Fruit fly (Drosophila melanogaster) whole organism, prepupa: ENCODE data around the gene CG13108.

Source experiments
- Blimp-1 ChIP-seq: fragments of 200-800 bp; sonication (Bioruptor generic); optimal IDR thresholded peaks from 3 replicates; lab custom pipeline; 2017; ENCODE audit warnings: missing biosample characterization, missing genetic modification characterization, mild to moderate bottlenecking, moderate library complexity, missing genetic modification reagents
- CG10631 ChIP-seq: fragments of 200-800 bp; sonication (Bioruptor generic); optimal IDR thresholded peaks from 2 replicates; lab custom pipeline; 2016; ENCODE audit warnings: missing biosample characterization, missing genetic modification characterization
- CG10669 ChIP-seq: fragments of 200-800 bp; sonication (Bioruptor generic); optimal IDR thresholded peaks from 3 replicates; lab custom pipeline; 2018; ENCODE audit warnings: missing biosample characterization, mild to moderate bottlenecking, missing genetic modification characterization, moderate library complexity
- CG11294 ChIP-seq: fragments of 200-800 bp; sonication (Bioruptor generic); IDR thresholded peaks from 2 replicates; pipeline ENCODE4 v1.3.6; 2022; ENCODE audit warnings: missing biosample characterization, missing genetic modification characterization
- CG11762 ChIP-seq: fragments of 200-800 bp; sonication (Bioruptor generic); optimal IDR thresholded peaks from 3 replicates; lab custom pipeline; 2016; ENCODE audit warnings: missing biosample characterization, missing genetic modification characterization; ENCODE audit not compliant: insufficient read depth
- CG15336 ChIP-seq: fragments of 200-800 bp; sonication (Bioruptor generic); IDR thresholded peaks from 2 replicates; pipeline ENCODE4 v1.3.6; 2022; ENCODE audit warnings: missing biosample characterization, missing genetic modification characterization
- CG1621 ChIP-seq: fragments of 200-800 bp; sonication (Bioruptor generic); optimal IDR thresholded peaks from 3 replicates; lab custom pipeline; 2018; ENCODE audit warnings: missing biosample characterization, mild to moderate bottlenecking, missing genetic modification characterization
- CG3032 ChIP-seq: fragments of 200-800 bp; optimal IDR thresholded peaks from 2 replicates; lab custom pipeline; 2019; ENCODE audit warnings: missing biosample characterization, mild to moderate bottlenecking, missing genetic modification characterization, moderate library complexity
- CG31627 ChIP-seq: fragments of 200-800 bp; sonication (Bioruptor generic); optimal IDR thresholded peaks from 3 replicates; lab custom pipeline; 2016; ENCODE audit warnings: missing biosample characterization, missing genetic modification characterization
- CG32006 ChIP-seq: fragments of 200-800 bp; sonication (Bioruptor generic); optimal IDR thresholded peaks from 3 replicates; lab custom pipeline; 2017; ENCODE audit warnings: missing biosample characterization, mild to moderate bottlenecking, missing genetic modification characterization
- CG34406 ChIP-seq: fragments of 200-800 bp; sonication (Bioruptor generic); optimal IDR thresholded peaks from 3 replicates; lab custom pipeline; 2016; ENCODE audit warnings: missing biosample characterization, missing genetic modification characterization
- CG4318 ChIP-seq: fragments of 200-800 bp; sonication (Bioruptor generic); optimal IDR thresholded peaks from 3 replicates; lab custom pipeline; 2017; ENCODE audit warnings: missing biosample characterization, mild to moderate bottlenecking, missing genetic modification characterization
- CG6163 ChIP-seq: fragments of 200-800 bp; sonication (Bioruptor generic); IDR thresholded peaks from 3 replicates; pipeline ENCODE4 v1.3.6; 2022; ENCODE audit warnings: missing biosample characterization, missing genetic modification characterization
- CG6276 ChIP-seq: fragments of 200-800 bp; sonication (Bioruptor generic); optimal IDR thresholded peaks from 2 replicates; lab custom pipeline; 2017; ENCODE audit warnings: missing biosample characterization, mild to moderate bottlenecking, missing genetic modification characterization
- CG6792 ChIP-seq: fragments of 200-800 bp; sonication (Bioruptor generic); optimal IDR thresholded peaks from 3 replicates; lab custom pipeline; 2016; ENCODE audit warnings: missing biosample characterization, missing genetic modification characterization
- CG6808 ChIP-seq: fragments of 200-800 bp; sonication (Bioruptor generic); optimal IDR thresholded peaks from 3 replicates; lab custom pipeline; 2017; ENCODE audit warnings: missing biosample characterization, missing genetic modification characterization, mild to moderate bottlenecking, moderate library complexity, missing genetic modification reagents
- CG6854 ChIP-seq: fragments of 200-800 bp; sonication (Bioruptor generic); optimal IDR thresholded peaks from 2 replicates; lab custom pipeline; 2017; ENCODE audit warnings: missing biosample characterization, mild to moderate bottlenecking, missing genetic modification characterization
- CG7368 ChIP-seq: fragments of 200-800 bp; sonication (Bioruptor generic); optimal IDR thresholded peaks from 3 replicates; lab custom pipeline; 2016; ENCODE audit warnings: missing biosample characterization, missing genetic modification characterization
- CG8319 ChIP-seq: fragments of 200-800 bp; sonication (Bioruptor generic); optimal IDR thresholded peaks from 3 replicates; lab custom pipeline; 2016; ENCODE audit warnings: missing biosample characterization, missing genetic modification characterization
- CG8632 ChIP-seq: fragments of 200-800 bp; sonication (Bioruptor generic); optimal IDR thresholded peaks from 3 replicates; lab custom pipeline; 2016; ENCODE audit warnings: missing biosample characterization, missing genetic modification characterization
- CG9139 ChIP-seq: fragments of 200-800 bp; sonication (Bioruptor generic); optimal IDR thresholded peaks from 3 replicates; lab custom pipeline; 2017; ENCODE audit warnings: missing biosample characterization, mild to moderate bottlenecking, missing genetic modification characterization
- Eip75B ChIP-seq: fragments of 200-800 bp; sonication (Bioruptor generic); optimal IDR thresholded peaks from 3 replicates; lab custom pipeline; 2016; ENCODE audit warnings: missing biosample characterization, missing genetic modification characterization
- Eip93F ChIP-seq: fragments of 200-800 bp; sonication (Bioruptor generic); optimal IDR thresholded peaks from 2 replicates; lab custom pipeline; 2016; ENCODE audit warnings: missing biosample characterization, mild to moderate bottlenecking, missing genetic modification characterization
- Gug ChIP-seq: fragments of 200-800 bp; sonication (Bioruptor generic); IDR thresholded peaks from 2 replicates; pipeline ENCODE4 v1.3.6; 2022; ENCODE audit warnings: missing biosample characterization, missing genetic modification characterization
- Hr38 ChIP-seq: sonication (Bioruptor generic); optimal IDR thresholded peaks from 2 replicates; lab custom pipeline; 2016; ENCODE audit warnings: missing biosample characterization, missing genetic modification characterization
- Hr39 ChIP-seq: fragments of 200-800 bp; sonication (Bioruptor generic); optimal IDR thresholded peaks from 2 replicates; lab custom pipeline; 2016; ENCODE audit warnings: missing biosample characterization, missing genetic modification characterization
- Hr4 ChIP-seq: fragments of 200-800 bp; sonication (Bioruptor generic); optimal IDR thresholded peaks from 3 replicates; lab custom pipeline; 2016; ENCODE audit warnings: missing biosample characterization, missing genetic modification characterization
- Lpt ChIP-seq: fragments of 200-800 bp; sonication (Bioruptor generic); optimal IDR thresholded peaks from 3 replicates; lab custom pipeline; 2016; ENCODE audit warnings: missing biosample characterization, missing genetic modification characterization
- Met ChIP-seq: fragments of 200-800 bp; sonication (Bioruptor generic); optimal IDR thresholded peaks from 3 replicates; lab custom pipeline; 2016; ENCODE audit warnings: missing biosample characterization, missing genetic modification characterization
- OdsH ChIP-seq: fragments of 200-800 bp; sonication (Bioruptor generic); optimal IDR thresholded peaks from 3 replicates; lab custom pipeline; 2016; ENCODE audit warnings: missing biosample characterization, missing genetic modification characterization
- Smox ChIP-seq: fragments of 200-800 bp; sonication (Bioruptor generic); optimal IDR thresholded peaks from 3 replicates; lab custom pipeline; 2016; ENCODE audit warnings: missing biosample characterization, missing genetic modification characterization
- Sox102F ChIP-seq: fragments of 200-800 bp; sonication (Bioruptor generic); optimal IDR thresholded peaks from 2 replicates; lab custom pipeline; 2016; ENCODE audit warnings: missing biosample characterization, mild to moderate bottlenecking, missing genetic modification characterization
- Sox14 ChIP-seq: fragments of 200-800 bp; sonication (Bioruptor generic); optimal IDR thresholded peaks from 3 replicates; lab custom pipeline; 2016; ENCODE audit warnings: missing biosample characterization, missing genetic modification characterization
- Sox15 ChIP-seq: fragments of 200-800 bp; sonication (Bioruptor generic); optimal IDR thresholded peaks from 3 replicates; lab custom pipeline; 2016; ENCODE audit warnings: missing biosample characterization, missing genetic modification characterization
- acj6 ChIP-seq: fragments of 200-800 bp; sonication (Bioruptor generic); optimal IDR thresholded peaks from 3 replicates; lab custom pipeline; 2016; ENCODE audit warnings: missing biosample characterization, missing genetic modification characterization
- cyc ChIP-seq: fragments of 200-800 bp; sonication (Bioruptor generic); optimal IDR thresholded peaks from 3 replicates; lab custom pipeline; 2016; ENCODE audit warnings: missing biosample characterization, missing genetic modification characterization
- eg ChIP-seq: fragments of 200-800 bp; sonication (Bioruptor generic); IDR thresholded peaks from 3 replicates; pipeline ENCODE4 v1.3.6; 2022; ENCODE audit warnings: missing biosample characterization, missing genetic modification characterization
- esn ChIP-seq: fragments of 200-800 bp; sonication (Bioruptor generic); optimal IDR thresholded peaks from 2 replicates; lab custom pipeline; 2016; ENCODE audit warnings: missing biosample characterization, mild to moderate bottlenecking, missing genetic modification characterization, moderate library complexity
- fd59A ChIP-seq: fragments of 200-800 bp; sonication (Bioruptor generic); optimal IDR thresholded peaks from 2 replicates; lab custom pipeline; 2017; ENCODE audit warnings: missing biosample characterization, mild to moderate bottlenecking, missing genetic modification characterization, missing genetic modification reagents
- fkh ChIP-seq: fragments of 200-800 bp; sonication (Bioruptor generic); optimal IDR thresholded peaks from 3 replicates; lab custom pipeline; 2017; ENCODE audit warnings: missing biosample characterization, mild to moderate bottlenecking, missing genetic modification characterization, moderate library complexity
- net ChIP-seq: fragments of 200-800 bp; sonication (Bioruptor generic); optimal IDR thresholded peaks from 3 replicates; lab custom pipeline; 2016; ENCODE audit warnings: missing biosample characterization, missing genetic modification characterization
- pdm3 ChIP-seq: fragments of 200-800 bp; sonication (Bioruptor generic); optimal IDR thresholded peaks from 3 replicates; lab custom pipeline; 2016; ENCODE audit warnings: missing biosample characterization, missing genetic modification characterization
- salr ChIP-seq, 2 experiments: fragments of 200-800 bp; sonication (Bioruptor generic); optimal IDR thresholded peaks; 3 replicates each; lab custom pipeline; 2016 to 2018; ENCODE audit warnings: missing biosample characterization in 2 of 2, missing genetic modification characterization in 2 of 2, mild to moderate bottlenecking in 1 of 2
- spab ChIP-seq: fragments of 200-800 bp; sonication (Bioruptor generic); optimal IDR thresholded peaks from 2 replicates; lab custom pipeline; 2017; ENCODE audit warnings: missing biosample characterization, mild to moderate bottlenecking, missing genetic modification characterization, missing genetic modification reagents
- ss ChIP-seq, 2 experiments: fragments of 200-800 bp; sonication (Bioruptor generic); optimal IDR thresholded peaks; 2 replicates in 1 of 2; 3 replicates in 1 of 2; lab custom pipeline; 2017 to 2018; ENCODE audit warnings: mild to moderate bottlenecking in 2 of 2, missing biosample characterization in 2 of 2, missing genetic modification characterization in 2 of 2, moderate library complexity in 1 of 2
- topi ChIP-seq: fragments of 200-800 bp; sonication (Bioruptor generic); optimal IDR thresholded peaks from 3 replicates; lab custom pipeline; 2016; ENCODE audit warnings: missing biosample characterization, missing genetic modification characterization

Gene CG13108

DNA sequence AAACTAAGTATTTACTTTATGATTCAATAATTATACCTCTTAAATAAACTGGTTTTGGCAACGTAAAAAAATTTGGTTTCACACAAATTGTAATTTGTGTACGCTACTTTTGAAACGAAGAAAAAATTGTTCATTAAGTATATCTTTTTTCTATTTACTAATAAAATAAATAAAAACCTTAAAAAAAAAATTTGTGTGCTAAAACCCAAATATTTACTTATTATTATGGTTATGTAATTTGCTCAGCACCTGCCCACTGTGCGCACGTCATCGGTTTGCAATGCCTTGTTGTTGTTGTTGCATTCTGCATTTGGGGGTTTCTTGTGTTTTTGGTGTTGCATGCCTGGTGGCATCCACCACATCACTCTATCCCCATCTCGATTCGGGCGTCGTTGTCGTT is 43.1 kb downstream of the CG13108 start (continued):
- no peak for TF ChIP-seq CG1621 (tag; lab: Kevin White, UChicago)
- TF ChIP-seq Sox15 (GFP tag; lab: Kevin White, UChicago): no peak
- peak; percentile 68 for TF ChIP-seq CG11762 (GFP tag; lab: Kevin White, UChicago)
- TF ChIP-seq Gug: peak; percentile 87
- no peak for TF ChIP-seq CG8319 (GFP tag; lab: Kevin White, UChicago)
- peak; percentile 77 for TF ChIP-seq CG10631 (GFP tag; lab: Kevin White, UChicago)
- TF ChIP-seq CG6854: no peak
- peak; percentile 78 for TF ChIP-seq net (GFP tag; lab: Kevin White, UChicago)
- peak; percentile 57 for TF ChIP-seq Sox102F
- peak; percentile 14 for TF ChIP-seq CG31627 (GFP tag; lab: Kevin White, UChicago)
- TF ChIP-seq CG8632: peak; percentile 67
- TF ChIP-seq Hr4 (GFP tag; lab: Kevin White, UChicago): peak; percentile 86
- TF ChIP-seq topi (GFP tag; lab: Kevin White, UChicago): peak; percentile 41
- peak; percentile 60 for TF ChIP-seq esn
- TF ChIP-seq, all 60 proteins: peak for 45

DNA sequence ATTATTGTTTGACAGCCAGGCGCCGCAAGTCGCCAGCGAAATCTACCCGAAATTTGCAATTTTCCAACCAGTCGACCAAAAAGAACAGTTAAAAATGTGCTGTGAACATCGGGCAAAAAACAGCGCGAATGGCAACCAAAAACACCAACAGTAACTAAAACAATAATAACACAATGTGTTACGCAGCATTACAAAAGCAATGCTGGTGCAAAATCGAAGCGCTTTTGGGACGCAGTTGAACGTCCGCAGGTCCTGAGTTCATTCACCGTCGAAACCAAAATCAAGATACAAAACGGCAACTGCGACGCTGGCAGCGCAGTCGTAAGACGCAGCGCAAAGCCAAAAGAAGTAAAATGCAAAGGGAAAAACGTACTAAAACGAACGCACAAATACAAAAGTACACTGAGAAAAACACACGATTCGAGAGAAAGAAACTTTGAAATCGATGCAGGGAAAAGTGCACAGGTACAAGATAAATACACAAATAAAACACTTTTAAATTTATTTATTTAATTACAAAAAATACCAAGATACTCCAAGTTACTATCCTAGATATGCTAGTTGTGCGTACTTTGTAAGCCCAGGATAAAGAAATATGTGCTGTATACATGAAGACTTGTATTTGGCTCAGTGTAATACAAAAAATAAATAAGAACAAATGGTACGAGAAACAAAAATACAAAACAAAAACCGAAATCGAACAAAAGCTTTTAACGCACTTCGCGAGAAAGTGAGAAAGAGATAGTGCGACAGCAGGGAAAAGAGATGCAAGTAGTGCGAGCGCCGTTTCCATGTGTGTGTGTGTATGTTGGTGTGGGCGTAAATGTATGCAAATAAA is 47.0 kb downstream of the CG13108 start:
- peak; percentile 77 for TF ChIP-seq Eip75B (GFP tag; lab: Kevin White, UChicago)
- TF ChIP-seq fkh: peak; percentile 65
- TF ChIP-seq CG6276: peak; percentile 85
- peak; percentile 92 for TF ChIP-seq CG6792
- TF ChIP-seq CG3032 (tag; lab: Kevin White, UChicago): peak; percentile 86
- peak; percentile 75 for TF ChIP-seq CG11294
- TF ChIP-seq ss (GFP tag; optimal IDR thresholded peaks at IDR 0.05; lab: Kevin White, UChicago): peak; percentile 89 to 94
- TF ChIP-seq Gug: peak; percentile 64
- TF ChIP-seq CG31627 (GFP tag; lab: Kevin White, UChicago): peak; percentile 96
- TF ChIP-seq CG6854: peak; percentile 94
- TF ChIP-seq Met: peak; percentile 98
- peak; percentile 96 for TF ChIP-seq cyc
- TF ChIP-seq CG4318 (GFP tag; lab: Kevin White, UChicago): peak; percentile 56
- TF ChIP-seq eg (GFP tag; lab: Robert Waterston, UW): peak; percentile 68; the same call in 2 of the 3 replicates
- peak; percentile 91 for TF ChIP-seq CG10631 (GFP tag; lab: Kevin White, UChicago)
- peak; percentile 95 for TF ChIP-seq CG8632
- peak; percentile 89 for TF ChIP-seq CG10669 (GFP tag; lab: Kevin White, UChicago)
- peak; percentile 95 for TF ChIP-seq Blimp-1 (GFP tag; lab: Kevin White, UChicago)
- peak; percentile 88 for TF ChIP-seq CG6808 (GFP tag; lab: Kevin White, UChicago)
- peak; percentile 82 for TF ChIP-seq Sox14
- TF ChIP-seq Hr39: peak; percentile 94
- TF ChIP-seq fd59A (GFP tag; lab: Kevin White, UChicago): peak; percentile 79
- no peak for TF ChIP-seq Hr38 (GFP tag; lab: Kevin White, UChicago)
- TF ChIP-seq spab (GFP tag; lab: Kevin White, UChicago): peak; percentile 91
- TF ChIP-seq OdsH: peak; percentile 92
- peak; percentile 83 for TF ChIP-seq CG11762 (GFP tag; lab: Kevin White, UChicago)
- TF ChIP-seq Smox (GFP tag; lab: Kevin White, UChicago): peak; percentile 96
- peak; percentile 94 for TF ChIP-seq CG34406
- peak; percentile 87 for TF ChIP-seq Eip93F (GFP tag; lab: Kevin White, UChicago)
- peak; percentile 64; the same call in 1 of the 3 replicates for TF ChIP-seq CG6163 (GFP tag; lab: Robert Waterston, UW)
- peak; percentile 94 for TF ChIP-seq acj6
- TF ChIP-seq pdm3 (GFP tag; lab: Kevin White, UChicago): peak; percentile 90
- TF ChIP-seq CG7368 (GFP tag; lab: Kevin White, UChicago): peak; percentile 83
- TF ChIP-seq CG32006 (GFP tag; lab: Kevin White, UChicago): peak; percentile 83
- peak; percentile 83 for TF ChIP-seq net (GFP tag; lab: Kevin White, UChicago)
- peak; percentile 98 for TF ChIP-seq esn
- peak; percentile 75 for TF ChIP-seq Lpt
- peak; percentile 86 for TF ChIP-seq CG15336 (GFP tag; lab: Robert Waterston, UW)
- peak; percentile 78 for TF ChIP-seq CG9139 (GFP tag; lab: Kevin White, UChicago)
- peak; percentile 49 for TF ChIP-seq Hr4 (GFP tag; lab: Kevin White, UChicago)
- peak; percentile 37 to 91 for TF ChIP-seq salr (GFP tag; optimal IDR thresholded peaks at IDR 0.05; lab: Kevin White, UChicago)
